Fruit fly (Drosophila melanogaster) whole organism, embryonic: ENCODE results near the gene Dad1.
A peak's percentile ranks its signal among the peaks of the same experiment; 100 is the strongest.

Experiments used
- C15 ChIP-seq: fragments of 200-800 bp; sonication (Bioruptor generic); IDR thresholded peaks from 3 replicates; pipeline ENCODE4 v1.3.6; 2022; ENCODE audit warnings: missing biosample characterization, missing genetic modification characterization
- CG10366 ChIP-seq: fragments of 200-800 bp; sonication (Bioruptor generic); IDR thresholded peaks from 2 replicates; pipeline ENCODE4 v1.3.6; 2022; ENCODE audit warnings: missing biosample characterization, missing genetic modification characterization
- CG11504 ChIP-seq: fragments of 200-800 bp; sonication (Bioruptor generic); optimal IDR thresholded peaks from 3 replicates; lab custom pipeline; 2019; ENCODE audit warnings: missing biosample characterization, mild to moderate bottlenecking, missing genetic modification characterization, moderate library complexity
- CG11560 ChIP-seq: fragments of 200-800 bp; sonication (Bioruptor generic); IDR thresholded peaks from 3 replicates; pipeline ENCODE4 v1.3.6; 2022; ENCODE audit warnings: missing biosample characterization, missing genetic modification characterization
- CG12659 ChIP-seq: fragments of 200-800 bp; sonication (Bioruptor generic); optimal IDR thresholded peaks from 3 replicates; lab custom pipeline; 2017; ENCODE audit warnings: mild to moderate bottlenecking, missing biosample characterization, missing genetic modification reagents, missing genetic modification characterization
- CG13287 ChIP-seq: fragments of 200-800 bp; sonication (Bioruptor generic); IDR thresholded peaks from 2 replicates; pipeline ENCODE4 v1.3.6; 2022; ENCODE audit warnings: missing biosample characterization, missing genetic modification characterization; ENCODE audit not compliant: partially characterized antibody
- CG13296 ChIP-seq: fragments of 200-800 bp; sonication (Bioruptor generic); optimal IDR thresholded peaks from 3 replicates; lab custom pipeline; 2018; ENCODE audit warnings: missing biosample characterization, mild to moderate bottlenecking, missing genetic modification characterization
- CG13775 ChIP-seq: fragments of 200-800 bp; sonication (Bioruptor generic); optimal IDR thresholded peaks from 3 replicates; lab custom pipeline; 2017; ENCODE audit warnings: missing biosample characterization, mild to moderate bottlenecking, missing genetic modification characterization
- CG15269 ChIP-seq: fragments of 200-800 bp; sonication (Bioruptor generic); optimal IDR thresholded peaks from 2 replicates; lab custom pipeline; 2018; ENCODE audit warnings: missing biosample characterization, mild to moderate bottlenecking, missing genetic modification characterization, moderate library complexity
- CG1647 ChIP-seq: fragments of 200-800 bp; sonication (Bioruptor generic); optimal IDR thresholded peaks from 3 replicates; lab custom pipeline; 2016; ENCODE audit warnings: missing biosample characterization, missing genetic modification characterization
- CG17359 ChIP-seq: fragments of 200-800 bp; sonication (Bioruptor generic); optimal IDR thresholded peaks from 3 replicates; lab custom pipeline; 2018; ENCODE audit warnings: missing biosample characterization, mild to moderate bottlenecking, missing genetic modification characterization, moderate library complexity
- CG17361 ChIP-seq: fragments of 200-800 bp; sonication (Bioruptor generic); IDR thresholded peaks from 3 replicates; pipeline ENCODE4 v1.3.6; 2022; ENCODE audit warnings: missing biosample characterization, missing genetic modification characterization
- CG17802 ChIP-seq: fragments of 200-800 bp; sonication (Bioruptor generic); optimal IDR thresholded peaks from 2 replicates; lab custom pipeline; 2018; ENCODE audit warnings: missing biosample characterization, mild to moderate bottlenecking, missing genetic modification characterization, moderate library complexity
- CG17912 ChIP-seq: fragments of 200-800 bp; sonication (Bioruptor generic); optimal IDR thresholded peaks from 2 replicates; lab custom pipeline; 2018; ENCODE audit warnings: missing biosample characterization, mild to moderate bottlenecking, missing genetic modification characterization
- CG2202 ChIP-seq: fragments of 200-800 bp; sonication (Bioruptor generic); optimal IDR thresholded peaks from 2 replicates; lab custom pipeline; 2018; ENCODE audit warnings: missing biosample characterization, mild to moderate bottlenecking, missing genetic modification characterization
- CG30431 ChIP-seq: fragments of 200-800 bp; sonication (Bioruptor generic); optimal IDR thresholded peaks from 2 replicates; lab custom pipeline; 2017; ENCODE audit warnings: missing biosample characterization, missing genetic modification characterization
- CG3065 ChIP-seq: fragments of 200-800 bp; sonication (Bioruptor generic); optimal IDR thresholded peaks from 2 replicates; lab custom pipeline; 2016; ENCODE audit warnings: missing biosample characterization, missing genetic modification characterization
- CG3163 ChIP-seq: fragments of 200-800 bp; sonication (Bioruptor generic); optimal IDR thresholded peaks from 3 replicates; lab custom pipeline; 2016; ENCODE audit warnings: missing biosample characterization, missing genetic modification characterization
- CG4360 ChIP-seq: fragments of 200-800 bp; sonication (Bioruptor generic); IDR thresholded peaks from 2 replicates; pipeline ENCODE4 v1.3.6; 2022; ENCODE audit warnings: missing biosample characterization, missing genetic modification characterization
- CG6791 ChIP-seq: fragments of 200-800 bp; sonication (Bioruptor generic); IDR thresholded peaks from 3 replicates; pipeline ENCODE4 v1.3.6; 2022; ENCODE audit warnings: missing biosample characterization, missing genetic modification characterization; ENCODE audit not compliant: partially characterized antibody
- CG8478 ChIP-seq: fragments of >200 bp; optimal IDR thresholded peaks from 2 replicates; lab custom pipeline; 2018
- CG9215 ChIP-seq: fragments of 200-800 bp; sonication (Bioruptor generic); IDR thresholded peaks from 2 replicates; pipeline ENCODE4 v1.3.6; 2022; ENCODE audit warnings: missing biosample characterization, missing genetic modification characterization
- CG9817 ChIP-seq: fragments of 200-800 bp; sonication (Bioruptor generic); optimal IDR thresholded peaks from 2 replicates; lab custom pipeline; 2018; ENCODE audit warnings: missing biosample characterization, mild to moderate bottlenecking, missing genetic modification characterization, moderate library complexity
- CoRest ChIP-seq: fragments of 200-800 bp; sonication (Bioruptor generic); optimal IDR thresholded peaks from 3 replicates; lab custom pipeline; 2018; ENCODE audit warnings: missing biosample characterization, mild to moderate bottlenecking, missing genetic modification characterization, moderate library complexity
- Fer2 ChIP-seq: fragments of 200-800 bp; sonication (Bioruptor generic); optimal IDR thresholded peaks from 2 replicates; lab custom pipeline; 2018; ENCODE audit warnings: missing biosample characterization, mild to moderate bottlenecking, missing genetic modification characterization, moderate library complexity
- H2.0 ChIP-seq: fragments of 200-800 bp; sonication (Bioruptor generic); IDR thresholded peaks from 2 replicates; pipeline ENCODE4 v1.3.6; 2022; ENCODE audit warnings: missing biosample characterization, missing genetic modification characterization
- HLH3B ChIP-seq: fragments of 200-800 bp; sonication (Bioruptor generic); IDR thresholded peaks from 2 replicates; pipeline ENCODE4 v1.3.6; 2022; ENCODE audit warnings: missing biosample characterization, missing genetic modification characterization
- HmgZ ChIP-seq: fragments of 200-800 bp; sonication (Bioruptor generic); optimal IDR thresholded peaks from 2 replicates; lab custom pipeline; 2018; ENCODE audit warnings: missing biosample characterization, mild to moderate bottlenecking, missing genetic modification characterization
- Lhr ChIP-seq: fragments of 200-800 bp; sonication (Bioruptor generic); optimal IDR thresholded peaks from 3 replicates; lab custom pipeline; 2017; ENCODE audit warnings: mild to moderate bottlenecking, missing biosample characterization, missing genetic modification reagents, missing genetic modification characterization
- Lpt ChIP-seq: fragments of >200 bp; optimal IDR thresholded peaks from 2 replicates; lab custom pipeline; 2018; ENCODE audit warnings: missing biosample characterization, missing genetic modification characterization
- MESR4 ChIP-seq: fragments of 200-800 bp; sonication (Bioruptor generic); optimal IDR thresholded peaks from 2 replicates; lab custom pipeline; 2018; ENCODE audit warnings: missing biosample characterization, mild to moderate bottlenecking, missing genetic modification characterization, moderate library complexity
- Pdp1 ChIP-seq, 2 experiments: fragments of 200-800 bp; sonication (Bioruptor generic); optimal IDR thresholded peaks; 3 replicates each; lab custom pipeline; 2016; ENCODE audit warnings: missing biosample characterization in 2 of 2, missing genetic modification characterization in 2 of 2, mild to moderate bottlenecking in 1 of 2, moderate library complexity in 1 of 2
- Rfx ChIP-seq: fragments of 200-800 bp; sonication (Bioruptor generic); IDR thresholded peaks from 2 replicates; pipeline ENCODE4 v1.3.6; 2022; ENCODE audit warnings: missing biosample characterization, missing genetic modification characterization
- Sox100B ChIP-seq: fragments of 200-800 bp; sonication (Bioruptor generic); optimal IDR thresholded peaks from 3 replicates; lab custom pipeline; 2018; ENCODE audit warnings: missing biosample characterization, mild to moderate bottlenecking, missing genetic modification characterization
- Sox102F ChIP-seq: fragments of 200-800 bp; sonication (Bioruptor generic); optimal IDR thresholded peaks from 2 replicates; lab custom pipeline; 2018; ENCODE audit warnings: missing biosample characterization, mild to moderate bottlenecking, missing genetic modification characterization, moderate library complexity
- Sry-δ ChIP-seq: fragments of 200-800 bp; sonication (Bioruptor generic); optimal IDR thresholded peaks from 2 replicates; lab custom pipeline; 2016; ENCODE audit warnings: missing biosample characterization, missing genetic modification characterization
- Tbp ChIP-seq: fragments of >200 bp; optimal IDR thresholded peaks from 2 replicates; lab custom pipeline; 2018; ENCODE audit warnings: missing biosample characterization, missing genetic modification characterization
- YL-1 ChIP-seq: fragments of 200-800 bp; sonication (Bioruptor generic); optimal IDR thresholded peaks from 3 replicates; lab custom pipeline; 2017; ENCODE audit warnings: missing biosample characterization, mild to moderate bottlenecking, missing genetic modification characterization
- dpn ChIP-seq, 2 experiments: fragments of 200-800 bp; sonication (Bioruptor generic); optimal IDR thresholded peaks; 3 replicates each; lab custom pipeline; 2016; ENCODE audit warnings: missing biosample characterization in 2 of 2, missing genetic modification characterization in 2 of 2
- esg ChIP-seq: fragments of 200-800 bp; sonication (Bioruptor generic); conservative IDR thresholded peaks from 2 replicates; pipeline ENCODE4 v1.3.6; 2022; ENCODE audit warnings: missing biosample characterization, missing genetic modification characterization
- fd102C ChIP-seq: fragments of 200-800 bp; sonication (Bioruptor generic); optimal IDR thresholded peaks from 2 replicates; lab custom pipeline; 2018; ENCODE audit warnings: missing biosample characterization, mild to moderate bottlenecking, missing genetic modification characterization, moderate library complexity
- ftz-f1 ChIP-seq: fragments of 200-800 bp; sonication (Bioruptor generic); optimal IDR thresholded peaks from 2 replicates; lab custom pipeline; 2016; ENCODE audit warnings: missing biosample characterization, missing genetic modification characterization
- lilli ChIP-seq: fragments of 200-800 bp; sonication (Bioruptor generic); optimal IDR thresholded peaks from 3 replicates; lab custom pipeline; 2016; ENCODE audit warnings: missing biosample characterization, missing genetic modification characterization
- phol ChIP-seq: fragments of 200-800 bp; sonication (Bioruptor generic); optimal IDR thresholded peaks from 3 replicates; lab custom pipeline; 2018; ENCODE audit warnings: missing biosample characterization, mild to moderate bottlenecking, missing genetic modification characterization, moderate library complexity
- tio ChIP-seq: fragments of 200-800 bp; sonication (Bioruptor generic); optimal IDR thresholded peaks from 2 replicates; lab custom pipeline; 2017; ENCODE audit warnings: missing biosample characterization, missing genetic modification characterization, inconsistent platforms
- tna ChIP-seq: fragments of 200-800 bp; sonication (Bioruptor generic); IDR thresholded peaks from 2 replicates; pipeline ENCODE4 v1.3.6; 2022; ENCODE audit warnings: missing biosample characterization, missing genetic modification characterization; ENCODE audit not compliant: partially characterized antibody

Gene Dad1

DNA sequence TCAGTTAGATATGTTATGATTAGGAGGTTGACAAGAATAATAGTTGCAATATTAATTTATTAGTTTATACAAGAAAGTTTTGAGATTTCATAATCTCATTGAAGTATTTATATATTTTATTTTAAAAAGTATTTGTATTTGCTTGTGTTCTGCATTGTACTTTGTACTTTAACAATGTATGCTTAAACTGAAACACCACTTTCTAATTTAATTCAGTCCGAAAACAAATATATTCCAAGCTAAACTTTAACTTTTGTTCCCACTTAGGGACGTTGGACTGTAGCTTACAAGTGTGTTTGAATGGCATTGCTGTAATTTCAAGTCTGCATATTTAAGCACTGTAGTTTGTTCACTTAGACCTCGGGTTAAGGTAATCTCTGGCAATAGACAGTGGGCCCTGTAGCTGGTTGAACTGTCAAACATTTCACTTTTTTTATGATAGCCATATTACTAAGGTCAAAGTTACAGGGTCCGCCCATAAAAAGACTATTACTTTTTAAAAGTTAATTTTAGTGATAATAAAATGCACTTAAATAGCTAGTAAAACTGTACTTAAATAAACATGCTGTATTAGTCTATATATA lies 12.5 kb downstream of the Dad1 start (continued):
- TF ChIP-seq CG17802 (no peak), CG15269 (tag; lab: Kevin White, UChicago) (peak; percentile 49), CG17361 (peak; percentile 56; the same call in 1 of the 3 replicates), CG17359 (tag; lab: Kevin White, UChicago) (peak; percentile 14), Sox102F (peak; percentile 23), dpn (GFP tag; optimal IDR thresholded peaks at IDR 0.05; lab: Kevin White, UChicago) (peak in 1 of 2 experiments; percentile 24), CG10366 (0 out of 2 replicates have a peak, but pooled peaks have one; percentile 8), phol (tag; lab: Kevin White, UChicago) (peak; percentile 23), Sox100B (GFP tag; lab: Kevin White, UChicago) (peak; percentile 19)

DNA sequence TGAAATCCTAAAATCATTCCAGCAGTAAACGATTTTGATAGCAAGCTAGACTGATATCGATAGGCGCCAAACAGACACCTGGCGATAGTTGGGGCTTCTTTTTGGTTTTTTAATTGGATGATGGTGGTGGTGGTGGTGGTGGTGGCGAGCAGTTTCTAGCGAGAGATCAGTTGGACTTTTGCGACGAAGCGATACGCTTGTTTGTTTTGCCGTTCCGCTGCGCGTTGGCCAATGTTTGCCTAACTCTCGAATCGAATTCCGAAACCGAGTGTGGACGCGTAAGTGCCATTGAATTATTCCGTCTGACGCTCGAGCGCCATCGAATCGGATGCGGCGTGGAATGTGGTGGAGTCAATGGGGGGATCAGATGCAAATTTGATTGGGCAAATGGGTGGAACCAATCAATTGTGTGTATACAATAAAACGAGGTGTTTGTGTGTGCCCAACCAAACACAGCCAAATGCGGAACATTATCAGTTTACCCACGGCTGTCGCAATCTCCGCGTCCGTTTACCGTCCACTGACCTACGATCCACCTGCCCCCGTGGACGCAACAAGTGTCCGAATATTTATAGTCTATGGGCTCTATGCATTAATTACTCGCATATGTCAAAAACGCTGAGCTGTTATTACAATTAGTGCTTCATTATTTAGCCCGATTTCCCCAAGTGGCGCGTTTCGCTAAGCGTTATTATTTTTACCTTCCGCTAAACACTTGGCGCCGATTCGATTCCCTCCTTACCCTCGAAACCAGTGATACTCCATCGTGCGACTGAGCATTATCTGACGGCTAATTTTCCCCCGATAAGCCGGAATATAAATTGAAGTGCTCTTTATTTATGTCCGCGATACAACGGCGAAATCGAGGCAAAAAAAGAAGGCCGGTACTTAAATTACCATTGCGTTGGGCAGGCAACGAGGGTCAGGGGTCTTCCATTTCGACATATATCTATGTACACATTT lies 13.3 kb downstream of the Dad1 start, which contains the start of gene CG17292:
CG17292 (plus strand) TSS at position 91 of the 963 bp plus-strand sequence.
- TF ChIP-seq Fer2 (no peak), phol (tag; lab: Kevin White, UChicago) (peak; percentile 27), CG13296 (GFP tag; lab: Kevin White, UChicago) (peak; percentile 54), fd102C (no peak), CG12659 (GFP tag; lab: Kevin White, UChicago) (peak; percentile 85), CG11504 (tag; lab: Kevin White, UChicago) (peak; percentile 25), CG3065 (GFP tag; lab: Kevin White, UChicago) (no peak), Rfx (peak; percentile 82), Lhr (GFP tag; lab: Kevin White, UChicago) (no peak), tna (GFP tag; lab: Robert Waterston, UW) (peak; percentile 95), Sry-δ (GFP tag; lab: Kevin White, UChicago) (peak; percentile 80), Pdp1 (GFP tag; optimal IDR thresholded peaks at IDR 0.05; lab: Kevin White, UChicago) (peak in 1 of 2 experiments; percentile 56), CG13287 (GFP tag; lab: Robert Waterston, UW) (peak; percentile 95), CG2202 (tag; lab: Kevin White, UChicago) (no peak), YL-1 (GFP tag; lab: Kevin White, UChicago) (peak; percentile 43), CG9817 (peak; percentile 17), lilli (GFP tag; lab: Kevin White, UChicago) (peak; percentile 47), Tbp (GFP tag; lab: Kevin White, UChicago) (no peak), CG6791 (GFP tag; lab: Robert Waterston, UW) (peak; percentile 90), CG17912 (GFP tag; lab: Kevin White, UChicago) (peak; percentile 45), HLH3B (GFP tag; lab: Robert Waterston, UW) (peak; percentile 60), Lpt (GFP tag; lab: Kevin White, UChicago) (no peak), CG1647 (GFP tag; lab: Kevin White, UChicago) (peak; percentile 28), C15 (GFP tag; lab: Robert Waterston, UW) (no peak), tio (GFP tag; lab: Kevin White, UChicago) (no peak), CG11560 (tag; lab: Robert Waterston, UW) (no peak), CG13775 (GFP tag; lab: Kevin White, UChicago) (peak; percentile 49), CoRest (tag; lab: Kevin White, UChicago) (peak; percentile 16), CG3163 (GFP tag; lab: Kevin White, UChicago) (peak; percentile 15), H2.0 (GFP tag; lab: Robert Waterston, UW) (peak; percentile 37; the same call in 1 of the 2 replicates), MESR4 (peak; percentile 56), CG4360 (GFP tag; lab: Robert Waterston, UW) (no peak), ftz-f1 (GFP tag; lab: Kevin White, UChicago) (peak; percentile 67), CG8478 (lab: Kevin White, UChicago) (no peak), CG30431 (GFP tag; lab: Kevin White, UChicago) (no peak), esg (GFP tag; lab: Robert Waterston, UW) (no peak), CG9215 (GFP tag; lab: Robert Waterston, UW) (no peak), HmgZ (peak; percentile 83)
